Worm (Caenorhabditis elegans): ENCODE measurements around the gene Y48G9A.9.
"Not testable (repeated sequence)": the region's sequence is repeated elsewhere in the genome, so short reads cannot be mapped to it uniquely, and the experiment has no call there.

Gene Y48G9A.9

ce11 chrIII:2057570-2057969 lies 34.9 kb upstream of the Y48G9A.9 start, which contains the start of gene Y39A3A.2:
TSS of gene Y39A3A.2 (minus strand) at chrIII:2057670.
- no peak for TF ChIP-seq efl-1 (optimal IDR thresholded peaks at IDR 0.05)
- peak in 1 of 2 experiments; percentile 78 for TF ChIP-seq efl-1 (GFP tag; optimal IDR thresholded peaks at IDR 0.05 in 1 of 2)
- no peak for TF ChIP-seq ama-1 (optimal IDR thresholded peaks at IDR 0.05)

- TF ChIP-seq hlh-17 (GFP tag; optimal IDR thresholded peaks at IDR 0.05; ENCODE audit: borderline replicate concordance) (no peak), isw-1 (GFP tag; IDR thresholded peaks at IDR 0.05) (no peak), pqm-1 (tag; optimal IDR thresholded peaks at IDR 0.05) (no peak), ceh-63 (GFP tag; optimal IDR thresholded peaks at IDR 0.05) (no peak), elt-3 (tag; optimal IDR thresholded peaks at IDR 0.05) (no peak), C04F5.9 (tag; optimal IDR thresholded peaks at IDR 0.05) (no peak), nhr-47 (tag; optimal IDR thresholded peaks at IDR 0.05) (no peak), nhr-19 (GFP tag; conservative IDR thresholded peaks at IDR 0.05) (no peak), ama-1 (optimal IDR thresholded peaks at IDR 0.05) (no peak), nhr-85 (tag) (no peak), ces-1 (GFP tag; optimal IDR thresholded peaks at IDR 0.05) (no peak), rnt-1 (tag; optimal IDR thresholded peaks at IDR 0.05) (no peak), lin-15B (tag; optimal IDR thresholded peaks at IDR 0.05) (no peak)
Measured at ce11 chrIII:2060068-2060467, 32.4 kb upstream of the Y48G9A.9 start.

- TF ChIP-seq elt-2 (tag; optimal IDR thresholded peaks at IDR 0.05): no peak
- no peak for TF ChIP-seq fkh-4 (tag; optimal IDR thresholded peaks at IDR 0.05; ENCODE audit: borderline replicate concordance)
Measured at ce11 chrIII:2060857-2061256, 31.7 kb upstream of the Y48G9A.9 start, which contains the start of gene ins-16. TSS of gene ins-16 (minus strand) at chrIII:2060957.

ce11 chrIII:2068248-2068647 lies 24.3 kb upstream of the Y48G9A.9 start, which contains the start of gene Y39A3A.3:
TSS of gene Y39A3A.3 (minus strand) at chrIII:2068348.
- TF ChIP-seq nhr-85 (tag) (peak; percentile 48), tlp-1 (tag; optimal IDR thresholded peaks at IDR 0.05) (no peak), tbx-2 (tag; optimal IDR thresholded peaks at IDR 0.05) (no peak)

- TF ChIP-seq efl-1 (optimal IDR thresholded peaks at IDR 0.05) (no peak), efl-1 (GFP tag; optimal IDR thresholded peaks at IDR 0.05 in 1 of 2) (no peak), skn-1 (tag; optimal IDR thresholded peaks at IDR 0.05) (peak; percentile 44), ama-1 (optimal IDR thresholded peaks at IDR 0.05) (no peak), alr-1 (tag; optimal IDR thresholded peaks at IDR 0.05; ENCODE audit: borderline replicate concordance) (no peak), nhr-85 (tag) (no peak), pqm-1 (tag; optimal IDR thresholded peaks at IDR 0.05) (no peak)
Measured at ce11 chrIII:2076546-2077134, 15.9 kb upstream of the Y48G9A.9 start, which contains the start of gene Y39A3A.4. TSS of gene Y39A3A.4 (minus strand) at chrIII:2076596.

- TF ChIP-seq mef-2, fkh-8, unc-130 (tag; optimal IDR thresholded peaks at IDR 0.05): not testable (repeated sequence)
Measured at ce11 chrIII:2082519-2082918, 10.0 kb upstream of the Y48G9A.9 start, which contains the start of gene cpt-3. TSS of gene cpt-3 (plus strand) at chrIII:2082819.

- TF ChIP-seq mdl-1 (tag; optimal IDR thresholded peaks at IDR 0.05) (no peak), zip-4 (GFP tag; optimal IDR thresholded peaks at IDR 0.05) (no peak), lir-3 (tag; optimal IDR thresholded peaks at IDR 0.05; ENCODE audit: poor library complexity) (no peak), fkh-8 (tag; optimal IDR thresholded peaks at IDR 0.05) (no peak), zag-1 (tag; optimal IDR thresholded peaks at IDR 0.05) (no peak), dpl-1 (GFP tag; optimal IDR thresholded peaks at IDR 0.05) (no peak), rnt-1 (tag; optimal IDR thresholded peaks at IDR 0.05) (no peak)
Measured at ce11 chrIII:2084829-2085228, 7.7 kb upstream of the Y48G9A.9 start.

Measured in whole organism, L1 larva.